Worm (Caenorhabditis elegans) whole organism, early embryonic: ENCODE measurements around the gene tsn-1.

Experiments used
- F13C5.2 ChIP-seq: sonication (generic microtip); optimal IDR thresholded peaks from 2 replicates; lab custom pipeline; 2017; ENCODE audit warnings: mild to moderate bottlenecking, missing genetic modification characterization, inconsistent platforms, missing compliant biosample characterization
- aly-1 ChIP-seq: sonication (generic microtip); optimal IDR thresholded peaks from 2 replicates; lab custom pipeline; 2016; ENCODE audit warnings: missing genetic modification characterization, missing compliant biosample characterization
- ama-1 ChIP-seq: fragments of 150-350 bp; optimal IDR thresholded peaks from 2 replicates; lab custom pipeline; 2014
- ceh-13 ChIP-seq: fragments of 200-800 bp; sonication (Bioruptor generic); optimal IDR thresholded peaks from 2 replicates; lab custom pipeline; 2018; ENCODE audit warnings: mild to moderate bottlenecking, missing genetic modification characterization, missing compliant biosample characterization
- ceh-36 ChIP-seq: sonication (generic microtip); optimal IDR thresholded peaks from 2 replicates; lab custom pipeline; 2016; ENCODE audit warnings: missing genetic modification characterization, inconsistent platforms, missing compliant biosample characterization
- flt-1 ChIP-seq: fragments of 200-800 bp; sonication (Bioruptor generic); IDR thresholded peaks from 2 replicates; pipeline ENCODE4 v1.3.6; 2022; ENCODE audit warnings: missing genetic modification characterization, missing compliant biosample characterization
- hmbx-1 ChIP-seq: sonication (generic microtip); optimal IDR thresholded peaks from 2 replicates; lab custom pipeline; 2016; ENCODE audit warnings: mild to moderate bottlenecking, missing genetic modification characterization, missing compliant biosample characterization
- hmg-4 ChIP-seq: fragments of 200-800 bp; sonication (Bioruptor generic); optimal IDR thresholded peaks from 2 replicates; lab custom pipeline; 2018; ENCODE audit warnings: mild to moderate bottlenecking, missing genetic modification characterization, missing compliant biosample characterization
- hnd-1 ChIP-seq: sonication (generic microtip); optimal IDR thresholded peaks from 2 replicates; lab custom pipeline; 2016; ENCODE audit warnings: missing genetic modification characterization, missing compliant biosample characterization
- pes-1 ChIP-seq: fragments of 200-800 bp; sonication (Bioruptor generic); IDR thresholded peaks from 2 replicates; pipeline ENCODE4 v1.3.6; 2022; ENCODE audit warnings: missing genetic modification reagents, missing genetic modification characterization, missing compliant biosample characterization
- tra-4 ChIP-seq: sonication (generic microtip); optimal IDR thresholded peaks from 2 replicates; lab custom pipeline; 2017; ENCODE audit warnings: missing genetic modification characterization, missing compliant biosample characterization

ce11 chrII:4737348-4737747 lies 30.7 kb downstream of the tsn-1 start, which contains the start of gene ctsa-1.1:
- TF ChIP-seq ama-1 (no peak), hmbx-1 (tag; lab: Kevin White, UChicago) (no peak), ceh-13 (GFP tag; lab: Kevin White, UChicago) (no peak), hnd-1 (tag; lab: Kevin White, UChicago) (no peak), aly-1 (tag; lab: Kevin White, UChicago) (no peak), ceh-36 (no peak), flt-1 (GFP tag; lab: Robert Waterston, UW) (no peak), tra-4 (tag; lab: Kevin White, UChicago) (no peak), hmg-4 (GFP tag; lab: Kevin White, UChicago) (no peak), F13C5.2 (tag; lab: Kevin White, UChicago) (no peak), pes-1 (GFP tag; lab: Robert Waterston, UW) (no peak)
